Fruit fly (Drosophila melanogaster) whole organism, embryonic: ENCODE data around the gene CG17707.

Experiments
- ATbp ChIP-seq: fragments of 200-800 bp; sonication (Bioruptor generic); optimal IDR thresholded peaks from 2 replicates; lab custom pipeline; 2017; ENCODE audit warnings: missing biosample characterization, mild to moderate bottlenecking, missing genetic modification characterization, missing genetic modification reagents
- Awh ChIP-seq: fragments of 200-800 bp; sonication (Bioruptor generic); IDR thresholded peaks from 2 replicates; pipeline ENCODE4, ENCODE4 v1.3.6; 2022; ENCODE audit warnings: missing biosample characterization, missing genetic modification characterization
- Bdp1 ChIP-seq: fragments of 200-800 bp; sonication (Bioruptor generic); optimal IDR thresholded peaks from 3 replicates; lab custom pipeline; 2016; ENCODE audit warnings: missing biosample characterization, missing genetic modification characterization
- CG11093 ChIP-seq: fragments of 200-800 bp; sonication (Bioruptor generic); IDR thresholded peaks from 3 replicates; pipeline ENCODE4 v1.3.6; 2022; ENCODE audit warnings: missing biosample characterization, missing genetic modification characterization
- CG16813 ChIP-seq: fragments of 200-800 bp; sonication (Bioruptor generic); IDR thresholded peaks from 3 replicates; pipeline ENCODE4 v1.3.6; 2022; ENCODE audit warnings: missing biosample characterization, missing genetic modification characterization; ENCODE audit not compliant: partially characterized antibody
- CG17186 ChIP-seq: fragments of 200-800 bp; sonication (Bioruptor generic); optimal IDR thresholded peaks from 3 replicates; lab custom pipeline; 2017; ENCODE audit warnings: missing biosample characterization, missing genetic modification reagents, missing genetic modification characterization
- CG17385 ChIP-seq: fragments of 200-800 bp; sonication (Bioruptor generic); optimal IDR thresholded peaks from 3 replicates; lab custom pipeline; 2018; ENCODE audit warnings: missing biosample characterization, mild to moderate bottlenecking, missing genetic modification characterization
- CG17568 ChIP-seq: fragments of 200-800 bp; sonication (Bioruptor generic); optimal IDR thresholded peaks from 2 replicates; lab custom pipeline; 2018; ENCODE audit warnings: missing biosample characterization, mild to moderate bottlenecking, missing genetic modification characterization, moderate library complexity
- CG17912 ChIP-seq: fragments of 200-800 bp; sonication (Bioruptor generic); optimal IDR thresholded peaks from 2 replicates; lab custom pipeline; 2018; ENCODE audit warnings: missing biosample characterization, mild to moderate bottlenecking, missing genetic modification characterization
- CG18011 ChIP-seq: fragments of 200-800 bp; sonication (Bioruptor generic); optimal IDR thresholded peaks from 2 replicates; lab custom pipeline; 2017; ENCODE audit warnings: missing biosample characterization, missing genetic modification characterization, mild to moderate bottlenecking, moderate library complexity, missing genotype
- CG18476 ChIP-seq: fragments of 200-800 bp; sonication (Bioruptor generic); optimal IDR thresholded peaks from 2 replicates; lab custom pipeline; 2016; ENCODE audit warnings: missing biosample characterization, mild to moderate bottlenecking, missing genetic modification characterization
- CG2199 ChIP-seq: fragments of 200-800 bp; sonication (Bioruptor generic); IDR thresholded peaks from 3 replicates; pipeline ENCODE4 v1.3.6; 2022; ENCODE audit warnings: missing biosample characterization, missing genetic modification characterization
- CG30431 ChIP-seq: fragments of 200-800 bp; sonication (Bioruptor generic); optimal IDR thresholded peaks from 2 replicates; lab custom pipeline; 2017; ENCODE audit warnings: missing biosample characterization, missing genetic modification characterization
- CG3995 ChIP-seq: fragments of 200-800 bp; sonication (Bioruptor generic); optimal IDR thresholded peaks from 3 replicates; lab custom pipeline; 2016; ENCODE audit warnings: missing biosample characterization, missing genetic modification characterization
- CG43689 ChIP-seq: fragments of 200-800 bp; sonication (Bioruptor generic); IDR thresholded peaks from 2 replicates; pipeline ENCODE4 v1.3.6; 2022; ENCODE audit warnings: missing biosample characterization, missing genetic modification characterization
- CG7786 ChIP-seq: fragments of 200-800 bp; sonication (Bioruptor generic); optimal IDR thresholded peaks from 2 replicates; lab custom pipeline; 2016; ENCODE audit warnings: missing biosample characterization, missing genetic modification characterization
- CHES-1-like ChIP-seq: fragments of 200-800 bp; sonication (Bioruptor generic); optimal IDR thresholded peaks from 2 replicates; lab custom pipeline; 2016; ENCODE audit warnings: missing biosample characterization, missing genetic modification characterization
- Drgx ChIP-seq: fragments of 200-800 bp; sonication (Bioruptor generic); IDR thresholded peaks from 2 replicates; pipeline ENCODE4 v1.3.6; 2022; ENCODE audit warnings: missing biosample characterization, missing genetic modification characterization
- Elba2 ChIP-seq: fragments of 200-800 bp; sonication (Bioruptor generic); optimal IDR thresholded peaks from 3 replicates; lab custom pipeline; 2016; ENCODE audit warnings: missing biosample characterization, missing genetic modification characterization
- HLH54F ChIP-seq: fragments of 200-800 bp; sonication (Bioruptor generic); optimal IDR thresholded peaks from 3 replicates; lab custom pipeline; 2016; ENCODE audit warnings: missing biosample characterization, missing genetic modification characterization
- Hr51 ChIP-seq, 2 experiments: fragments of 200-800 bp; sonication (Bioruptor generic); optimal IDR thresholded peaks; 2 replicates in 1 of 2; 3 replicates in 1 of 2; lab custom pipeline; 2016 to 2018; ENCODE audit warnings: missing biosample characterization in 2 of 2, missing genetic modification characterization in 2 of 2, mild to moderate bottlenecking in 1 of 2, moderate library complexity in 1 of 2
- Med ChIP-seq: fragments of 200-800 bp; sonication (Bioruptor generic); peaks from one replicate; lab custom pipeline; 2016; ENCODE audit warnings: missing biosample characterization, missing genetic modification characterization, mild to moderate bottlenecking, inconsistent platforms, moderate library complexity
- Oli ChIP-seq: fragments of 200-800 bp; sonication (Bioruptor generic); optimal IDR thresholded peaks from 2 replicates; lab custom pipeline; 2018; ENCODE audit warnings: missing biosample characterization, mild to moderate bottlenecking, missing genetic modification characterization, moderate library complexity
- Poxn ChIP-seq: fragments of 200-800 bp; sonication (Bioruptor generic); IDR thresholded peaks from 2 replicates; pipeline ENCODE4 v1.3.6; 2022; ENCODE audit warnings: missing biosample characterization, missing genetic modification characterization
- Sry-δ ChIP-seq: fragments of 200-800 bp; sonication (Bioruptor generic); optimal IDR thresholded peaks from 2 replicates; lab custom pipeline; 2016; ENCODE audit warnings: missing biosample characterization, missing genetic modification characterization
- bigmax ChIP-seq: fragments of 200-800 bp; sonication (Bioruptor generic); optimal IDR thresholded peaks from 2 replicates; lab custom pipeline; 2018; ENCODE audit warnings: missing biosample characterization, mild to moderate bottlenecking, missing genetic modification characterization
- da ChIP-seq: fragments of 200-800 bp; sonication (Bioruptor generic); optimal IDR thresholded peaks from 2 replicates; lab custom pipeline; 2016; ENCODE audit warnings: missing biosample characterization, missing genetic modification characterization
- dmrt99B ChIP-seq: fragments of 200-800 bp; sonication (Bioruptor generic); optimal IDR thresholded peaks from 2 replicates; lab custom pipeline; 2018; ENCODE audit warnings: missing biosample characterization, mild to moderate bottlenecking, missing genetic modification characterization, moderate library complexity
- dysf ChIP-seq: fragments of 200-800 bp; sonication (Bioruptor generic); IDR thresholded peaks from 3 replicates; pipeline ENCODE4 v1.3.6; 2022; ENCODE audit warnings: missing biosample characterization, missing genetic modification characterization
- esg ChIP-seq: fragments of 200-800 bp; sonication (Bioruptor generic); conservative IDR thresholded peaks from 2 replicates; pipeline ENCODE4 v1.3.6; 2022; ENCODE audit warnings: missing biosample characterization, missing genetic modification characterization
- fu2 ChIP-seq: fragments of 200-800 bp; sonication (Bioruptor generic); optimal IDR thresholded peaks from 2 replicates; lab custom pipeline; 2016; ENCODE audit warnings: missing biosample characterization, missing genetic modification characterization
- her ChIP-seq: fragments of 200-800 bp; sonication (Bioruptor generic); optimal IDR thresholded peaks from 2 replicates; lab custom pipeline; 2016; ENCODE audit warnings: missing biosample characterization, missing genetic modification characterization
- insv ChIP-seq, 2 experiments: fragments of 200-800 bp; sonication (Bioruptor generic); optimal IDR thresholded peaks; 3 replicates each; lab custom pipeline; 2016 to 2018; ENCODE audit warnings: missing biosample characterization in 2 of 2, missing genetic modification characterization in 2 of 2
- mam ChIP-seq: fragments of 200-800 bp; sonication (Bioruptor generic); optimal IDR thresholded peaks from 3 replicates; lab custom pipeline; 2016; ENCODE audit warnings: missing biosample characterization, missing genetic modification characterization
- otp ChIP-seq: fragments of 200-800 bp; sonication (Bioruptor generic); IDR thresholded peaks from 3 replicates; pipeline ENCODE4, ENCODE4 v1.3.6; 2022; ENCODE audit warnings: missing biosample characterization, missing genetic modification characterization
- p53 ChIP-seq: fragments of 200-800 bp; sonication (Bioruptor generic); optimal IDR thresholded peaks from 2 replicates; lab custom pipeline; 2016; ENCODE audit warnings: missing biosample characterization, missing genetic modification characterization
- pan ChIP-seq, 4 experiments: fragments of >200 bp in 3 of 4; fragments of 200-800 bp in 1 of 4; sonication (Bioruptor generic) in 1 of 4; optimal IDR thresholded peaks in 3 of 4; IDR thresholded peaks in 1 of 4; 2 replicates each; pipeline versions ENCODE4 v1.3.6 to Lab custom; 2017 to 2022; ENCODE audit warnings: missing biosample characterization in 2 of 4, missing genetic modification characterization in 2 of 4, mixed read lengths in 1 of 4
- peb ChIP-seq: fragments of 200-800 bp; sonication (Bioruptor generic); IDR thresholded peaks from 2 replicates; pipeline ENCODE4 v1.3.6; 2022; ENCODE audit warnings: missing biosample characterization, missing genetic modification characterization
- pfk ChIP-seq: fragments of 200-800 bp; sonication (Bioruptor generic); optimal IDR thresholded peaks from 2 replicates; lab custom pipeline; 2018; ENCODE audit warnings: missing biosample characterization, mild to moderate bottlenecking, missing genetic modification characterization, moderate library complexity
- phol ChIP-seq: fragments of 200-800 bp; sonication (Bioruptor generic); optimal IDR thresholded peaks from 3 replicates; lab custom pipeline; 2018; ENCODE audit warnings: missing biosample characterization, mild to moderate bottlenecking, missing genetic modification characterization, moderate library complexity
- prd ChIP-seq, 3 experiments: fragments of >200 bp in 2 of 3; fragments of 200-800 bp in 1 of 3; sonication (Bioruptor generic) in 1 of 3; optimal IDR thresholded peaks in 2 of 3; IDR thresholded peaks in 1 of 3; 2 replicates in 2 of 3; 3 replicates in 1 of 3; pipeline versions ENCODE4 v1.3.6 to Lab custom; 2017 to 2022; ENCODE audit warnings: missing biosample characterization in 1 of 3, missing genetic modification characterization in 1 of 3
- sens ChIP-seq: fragments of 200-800 bp; sonication (Bioruptor generic); peaks from one replicate; lab custom pipeline; 2016; ENCODE audit warnings: missing biosample characterization, missing genetic modification characterization
- sens-2 ChIP-seq: fragments of 200-800 bp; sonication (Bioruptor generic); IDR thresholded peaks from 2 replicates; pipeline ENCODE4 v1.3.6; 2022; ENCODE audit warnings: missing biosample characterization, missing genetic modification characterization
- so ChIP-seq: fragments of 200-800 bp; sonication (Bioruptor generic); IDR thresholded peaks from 3 replicates; pipeline ENCODE4 v1.3.6; 2022; ENCODE audit warnings: missing biosample characterization, missing genetic modification characterization
- toy ChIP-seq: fragments of 200-800 bp; sonication (Bioruptor generic); IDR thresholded peaks from 2 replicates; pipeline ENCODE4 v1.3.6; 2022; ENCODE audit warnings: missing biosample characterization, missing genetic modification characterization
- unpg ChIP-seq: fragments of 200-800 bp; sonication (Bioruptor generic); optimal IDR thresholded peaks from 3 replicates; lab custom pipeline; 2018; ENCODE audit warnings: missing biosample characterization, mild to moderate bottlenecking, missing genetic modification characterization, moderate library complexity
- vnd ChIP-seq: fragments of 200-800 bp; sonication (Bioruptor generic); IDR thresholded peaks from 3 replicates; pipeline ENCODE4 v1.3.6; 2022; ENCODE audit warnings: missing biosample characterization, missing genetic modification characterization; ENCODE audit not compliant: partially characterized antibody
- wor ChIP-seq: fragments of 200-800 bp; sonication (Bioruptor generic); IDR thresholded peaks from 2 replicates; pipeline ENCODE4 v1.3.6; 2022; ENCODE audit warnings: missing biosample characterization, missing genetic modification characterization
- zfh1 ChIP-seq: fragments of 200-800 bp; sonication (Bioruptor generic); IDR thresholded peaks from 3 replicates; pipeline ENCODE4 v1.3.6; 2022; ENCODE audit warnings: missing biosample characterization, missing genetic modification characterization

The CG17707 gene

dm6 chrX:175542-176197 is 27.4 kb upstream of the CG17707 start (continued):
- TF ChIP-seq CG16813 (GFP tag; lab: Robert Waterston, UW) (no peak), CG43689 (GFP tag; lab: Robert Waterston, UW) (no peak), Elba2 (no peak), CG30431 (GFP tag; lab: Kevin White, UChicago) (peak; percentile 51), bigmax (no peak), CG7786 (GFP tag; lab: Kevin White, UChicago) (peak; percentile 22), unpg (GFP tag; lab: Kevin White, UChicago) (peak; percentile 74), sens-2 (GFP tag; lab: Robert Waterston, UW) (no peak), CG11093 (no peak), CG17186 (no peak), CG17568 (GFP tag; lab: Kevin White, UChicago) (peak; percentile 44), Oli (tag; lab: Kevin White, UChicago) (peak; percentile 70), dmrt99B (tag; lab: Kevin White, UChicago) (peak; percentile 59), phol (peak; percentile 75), Poxn (no peak), sens (GFP tag; lab: Kevin White, UChicago) (peak; percentile 97), ATbp (GFP tag; lab: Kevin White, UChicago) (peak; percentile 68), fu2 (GFP tag; lab: Kevin White, UChicago) (no peak), Sry-δ (peak; percentile 12), vnd (GFP tag; lab: Robert Waterston, UW) (no peak), pfk (no peak), CG17385 (GFP tag; lab: Kevin White, UChicago) (peak; percentile 68), da (GFP tag; lab: Kevin White, UChicago) (no peak), p53 (GFP tag; lab: Kevin White, UChicago) (no peak), peb (GFP tag; lab: Robert Waterston, UW) (peak; percentile 29; the same call in 1 of the 2 replicates), Hr51 (GFP tag; optimal IDR thresholded peaks at IDR 0.05; lab: Kevin White, UChicago) (no peak), wor (no peak), pan (optimal IDR thresholded peaks at IDR 0.05; lab: Kevin White, UChicago) (no peak), pan (GFP tag; optimal IDR thresholded peaks at IDR 0.05 in 1 of 2, IDR thresholded peaks at IDR 0.05 in 1 of 2) (no peak), esg (GFP tag; lab: Robert Waterston, UW) (no peak), her (GFP tag; lab: Kevin White, UChicago) (no peak), CG3995 (GFP tag; lab: Kevin White, UChicago) (no peak), insv (GFP tag; optimal IDR thresholded peaks at IDR 0.05; lab: Kevin White, UChicago) (no peak), Med (GFP tag; lab: Kevin White, UChicago) (peak; percentile 60), HLH54F (no peak), otp (no peak), Bdp1 (peak; percentile 0), CG17912 (GFP tag; lab: Kevin White, UChicago) (no peak), CHES-1-like (no peak), CG18011 (GFP tag; lab: Kevin White, UChicago) (no peak), Awh (no peak), zfh1 (GFP tag; lab: Robert Waterston, UW) (peak; percentile 49; the same call in 1 of the 3 replicates), toy (no peak), CG2199 (peak; percentile 66; the same call in 2 of the 3 replicates), prd (optimal IDR thresholded peaks at IDR 0.05; lab: Kevin White, UChicago) (no peak), prd (GFP tag; IDR thresholded peaks at IDR 0.05; lab: Robert Waterston, UW) (peak; percentile 52; the same call in 1 of the 3 replicates), mam (GFP tag; lab: Kevin White, UChicago) (peak; percentile 17), dysf (GFP tag; lab: Robert Waterston, UW) (no peak), CG18476 (GFP tag; lab: Kevin White, UChicago) (no peak), so (no peak), Drgx (GFP tag; lab: Robert Waterston, UW) (no peak)
